Fruit fly (Drosophila melanogaster): ENCODE measurements around the gene Stat92E.

Gene Stat92E

dm6 chr3R:20543719-20544118, 8.4 kb downstream of the Stat92E start:
- TF ChIP-seq CG17801 (GFP tag; optimal IDR thresholded peaks at IDR 0.05; ENCODE audit: partially characterized antibody): no peak

- TF ChIP-seq CG17801 (GFP tag; optimal IDR thresholded peaks at IDR 0.05; ENCODE audit: partially characterized antibody): no peak
Observed at dm6 chr3R:20543220-20543619, 8.9 kb downstream of the Stat92E start.

dm6 chr3R:20542283-20543144, 9.6 kb downstream of the Stat92E start:
- TF ChIP-seq CG17801 (GFP tag; optimal IDR thresholded peaks at IDR 0.05; ENCODE audit: partially characterized antibody): peak; percentile 7

dm6 chr3R:20534575-20534974, 17.5 kb downstream of the Stat92E start, which contains the start of the genes MtnE and MtnD:
Gene MtnE, minus strand, starts transcription at chr3R:20534704.
Gene MtnD, plus strand, starts transcription at chr3R:20534962.
- TF ChIP-seq CG17801 (GFP tag; optimal IDR thresholded peaks at IDR 0.05; ENCODE audit: partially characterized antibody): no peak

dm6 chr3R:20512368-20512767, 39.7 kb downstream of the Stat92E start, which contains the start of gene MFS9:
Gene MFS9, minus strand, starts transcription at chr3R:20512468.
- TF ChIP-seq CG17801 (GFP tag; optimal IDR thresholded peaks at IDR 0.05; ENCODE audit: partially characterized antibody): no peak

DNA sequence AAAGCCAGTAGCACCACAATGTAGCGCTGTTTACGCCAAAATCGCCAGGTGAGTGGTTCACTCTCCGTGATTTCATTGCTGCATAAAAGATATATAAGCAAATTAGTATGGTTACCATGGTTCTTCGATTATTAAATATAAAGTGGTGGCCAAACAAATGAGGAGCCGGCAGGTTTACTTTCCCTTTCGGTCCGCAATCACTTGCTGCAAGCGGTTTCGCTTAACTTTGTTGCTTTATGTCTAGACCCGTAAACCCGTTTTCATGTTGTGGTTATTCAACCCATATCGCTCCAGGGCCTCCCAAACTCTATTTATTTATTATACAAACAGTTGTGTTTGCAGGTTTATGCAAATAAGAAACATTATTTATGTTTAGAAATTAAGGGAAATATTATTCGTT, 42.7 kb downstream of the Stat92E start:
- TF ChIP-seq CG17801 (GFP tag; optimal IDR thresholded peaks at IDR 0.05; ENCODE audit: partially characterized antibody): no peak

- TF ChIP-seq CG17801 (GFP tag; optimal IDR thresholded peaks at IDR 0.05; ENCODE audit: partially characterized antibody): no peak
Observed at dm6 chr3R:20504488-20504887, 47.6 kb downstream of the Stat92E start, which contains the start of gene Or92a. Gene Or92a, plus strand, starts transcription at chr3R:20504788.

- no peak for TF ChIP-seq CG17801 (GFP tag; optimal IDR thresholded peaks at IDR 0.05; ENCODE audit: partially characterized antibody)
Observed at dm6 chr3R:20503646-20504045, 48.5 kb downstream of the Stat92E start, which contains the start of gene MtnB. Gene MtnB, minus strand, starts transcription at chr3R:20503746.

DNA sequence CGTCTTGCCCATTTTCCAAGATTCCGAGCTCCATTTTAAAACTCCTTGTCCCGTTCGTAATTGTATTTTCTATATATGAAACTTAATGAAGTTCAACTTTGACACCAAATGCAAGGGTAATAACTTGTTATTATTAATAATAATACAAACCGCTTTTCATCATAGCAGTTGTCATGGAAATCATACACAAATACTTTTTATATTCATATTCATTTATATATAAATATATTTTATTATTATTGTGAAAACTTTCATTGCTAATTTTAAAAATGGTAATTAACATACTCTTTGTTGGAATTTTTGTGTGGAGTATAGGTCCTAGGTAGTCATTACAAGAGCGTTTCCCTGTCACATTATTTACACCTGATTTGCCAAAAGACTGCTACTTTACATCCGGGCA, 50.2 kb downstream of the Stat92E start, which contains the start of gene CG46441:
TSS of gene CG46441 (minus strand) at position 101 of the 400 bp plus-strand sequence.
- TF ChIP-seq CG17801 (GFP tag; optimal IDR thresholded peaks at IDR 0.05; ENCODE audit: partially characterized antibody): no peak

DNA sequence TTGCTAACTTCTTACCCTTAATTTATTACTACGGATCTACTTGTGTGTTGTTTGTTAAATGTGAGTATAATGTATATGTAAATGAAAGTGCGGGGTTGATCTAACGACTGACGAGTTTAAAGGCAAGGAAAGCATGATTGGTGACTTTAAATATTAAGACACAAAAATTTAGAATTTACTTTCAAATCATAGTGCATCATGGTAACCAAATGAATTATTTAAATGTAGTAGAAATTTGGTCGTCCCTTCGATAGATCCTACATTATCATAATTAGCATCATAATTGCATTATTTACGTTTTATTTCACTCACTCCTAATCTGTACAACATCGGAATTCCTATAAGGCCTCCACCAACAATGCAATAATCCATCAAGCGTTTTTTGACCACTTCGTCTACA, 50.8 kb downstream of the Stat92E start, which contains the start of gene Dic2:
TSS of gene Dic2 (minus strand) at position 101 of the 400 bp plus-strand sequence.
- TF ChIP-seq CG17801 (GFP tag; optimal IDR thresholded peaks at IDR 0.05; ENCODE audit: partially characterized antibody): no peak
